Fruit fly (Drosophila melanogaster) S2 (cell line): Measurements from ENCODE around the gene Pglym87.

ENCODE experiments used
- CG8478 ChIP-seq: fragments of >200 bp; optimal IDR thresholded peaks from 2 replicates; lab custom pipeline; 2018
- CTCF ChIP-seq, 2 experiments: fragments of >200 bp; optimal IDR thresholded peaks; 2 replicates each; lab custom pipeline; 2018

DNA sequence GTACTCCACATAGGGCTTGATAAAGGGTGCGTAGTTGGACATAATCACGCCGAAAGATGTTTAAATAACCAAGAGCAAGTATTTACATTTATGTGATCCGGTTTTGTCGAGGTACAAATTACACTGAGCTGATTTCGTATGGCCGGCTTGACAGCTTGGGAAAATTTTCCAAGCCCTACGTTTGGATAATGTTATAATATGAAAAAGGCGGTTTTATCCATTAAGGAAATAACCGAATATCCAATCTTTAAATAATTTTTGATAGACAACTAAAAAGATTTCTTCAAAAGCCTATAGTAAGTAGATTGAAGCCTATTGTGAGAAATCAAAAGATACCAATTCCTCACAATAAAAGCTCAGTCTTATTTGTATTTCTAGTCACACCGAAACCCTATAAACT is 37.6 kb downstream of the Pglym87 start, which contains the start of the genes eIF3d2 and CG43450:
- TF ChIP-seq CG8478 (no peak), CTCF (optimal IDR thresholded peaks at IDR 0.05; lab: Kevin White, UChicago) (no peak)
